Worm (Caenorhabditis elegans) whole organism, L3 larva: ENCODE data around the gene F21H7.5.

Experiments used
- R02D3.7 ChIP-seq: fragments of 150-350 bp; optimal IDR thresholded peaks from 2 replicates; lab custom pipeline; 2014; ENCODE audit warnings: missing biosample characterization, missing genetic modification characterization
- ZK546.5 ChIP-seq: sonication (generic microtip); optimal IDR thresholded peaks from 2 replicates; lab custom pipeline; 2017; ENCODE audit warnings: missing biosample characterization, missing genetic modification characterization
- aly-2 ChIP-seq: fragments of 150-350 bp; optimal IDR thresholded peaks from 2 replicates; lab custom pipeline; 2014; ENCODE audit warnings: missing biosample characterization, missing genetic modification characterization
- ceh-28 ChIP-seq: fragments of 150-350 bp; optimal IDR thresholded peaks from 2 replicates; lab custom pipeline; 2014; ENCODE audit warnings: missing biosample characterization, missing genetic modification reagents, missing genetic modification characterization
- ceh-82 ChIP-seq: fragments of 150-350 bp; optimal IDR thresholded peaks from 2 replicates; lab custom pipeline; 2014; ENCODE audit warnings: missing biosample characterization, missing genetic modification characterization
- daf-12 ChIP-seq: fragments of 150-350 bp; optimal IDR thresholded peaks from 2 replicates; lab custom pipeline; 2014; ENCODE audit warnings: missing biosample characterization, missing genetic modification reagents, missing genetic modification characterization
- egl-5 ChIP-seq: fragments of 150-350 bp; optimal IDR thresholded peaks from 2 replicates; lab custom pipeline; 2017; ENCODE audit warnings: missing biosample characterization, missing genetic modification reagents, missing genetic modification characterization, inconsistent platforms
- elt-1 ChIP-seq: fragments of 150-350 bp; optimal IDR thresholded peaks from 2 replicates; lab custom pipeline; 2014; ENCODE audit warnings: missing biosample characterization, missing genetic modification characterization
- fkh-10 ChIP-seq: sonication (generic microtip); optimal IDR thresholded peaks from 2 replicates; lab custom pipeline; 2017; ENCODE audit warnings: missing biosample characterization, missing genetic modification reagents, missing genetic modification characterization
- fkh-2 ChIP-seq: fragments of 150-350 bp; optimal IDR thresholded peaks from 2 replicates; lab custom pipeline; 2014; ENCODE audit warnings: missing biosample characterization, missing genetic modification reagents, missing genetic modification characterization
- fos-1 ChIP-seq: fragments of 150-350 bp; optimal IDR thresholded peaks from 2 replicates; lab custom pipeline; 2014; ENCODE audit warnings: missing biosample characterization, missing genetic modification characterization
- hmg-11 ChIP-seq: sonication (generic microtip); optimal IDR thresholded peaks from 2 replicates; lab custom pipeline; 2016; ENCODE audit warnings: missing genetic modification characterization, missing compliant biosample characterization
- jun-1 ChIP-seq: fragments of 150-350 bp; optimal IDR thresholded peaks from 2 replicates; lab custom pipeline; 2014; ENCODE audit warnings: missing biosample characterization, missing genetic modification reagents, missing genetic modification characterization
- lin-15B ChIP-seq: fragments of 150-350 bp; optimal IDR thresholded peaks from 2 replicates; lab custom pipeline; 2014; ENCODE audit warnings: missing biosample characterization, missing genetic modification characterization
- lin-39 ChIP-seq: fragments of 150-350 bp; optimal IDR thresholded peaks from 2 replicates; lab custom pipeline; 2018; ENCODE audit warnings: missing biosample characterization, missing genetic modification reagents, missing genetic modification characterization
- lsy-12 ChIP-seq: sonication (generic microtip); optimal IDR thresholded peaks from 2 replicates; lab custom pipeline; 2016; ENCODE audit warnings: mild to moderate bottlenecking, missing genetic modification characterization, missing compliant biosample characterization
- mdl-1 ChIP-seq: fragments of 150-350 bp; optimal IDR thresholded peaks from 2 replicates; lab custom pipeline; 2014; ENCODE audit warnings: missing biosample characterization, missing genetic modification characterization
- mml-1 ChIP-seq: fragments of 150-350 bp; sonication (generic microtip); optimal IDR thresholded peaks from 3 replicates; lab custom pipeline; 2014; ENCODE audit warnings: missing biosample characterization, missing genetic modification characterization
- nfya-1 ChIP-seq: sonication (generic microtip); optimal IDR thresholded peaks from 2 replicates; lab custom pipeline; 2017; ENCODE audit warnings: missing genetic modification characterization, mild to moderate bottlenecking, missing compliant biosample characterization, antibody characterized with exemption, moderate library complexity; ENCODE audit not compliant: insufficient read depth
- nhr-11 ChIP-seq: fragments of 150-350 bp; optimal IDR thresholded peaks from 2 replicates; lab custom pipeline; 2014; ENCODE audit warnings: missing biosample characterization, missing genetic modification characterization
- nhr-12 ChIP-seq: fragments of 150-350 bp; optimal IDR thresholded peaks from 2 replicates; lab custom pipeline; 2014; ENCODE audit warnings: missing biosample characterization, missing genetic modification characterization
- nhr-237 ChIP-seq: fragments of 150-350 bp; optimal IDR thresholded peaks from 2 replicates; lab custom pipeline; 2014; ENCODE audit warnings: missing biosample characterization, missing genetic modification characterization
- nhr-28 ChIP-seq: fragments of 150-350 bp; optimal IDR thresholded peaks from 2 replicates; lab custom pipeline; 2014; ENCODE audit warnings: missing biosample characterization, missing genetic modification characterization
- nhr-43 ChIP-seq: sonication (generic microtip); optimal IDR thresholded peaks from 2 replicates; lab custom pipeline; 2016; ENCODE audit warnings: mild to moderate bottlenecking, missing genetic modification characterization, missing compliant biosample characterization; ENCODE audit not compliant: poor library complexity, severe bottlenecking
- nhr-67 ChIP-seq: fragments of 150-350 bp; optimal IDR thresholded peaks from 2 replicates; lab custom pipeline; 2014; ENCODE audit warnings: missing biosample characterization, missing genetic modification characterization
- nhr-76 ChIP-seq: fragments of 150-350 bp; sonication (generic microtip); optimal IDR thresholded peaks from 5 replicates; lab custom pipeline; 2014; ENCODE audit warnings: missing biosample characterization, missing genetic modification characterization
- nhr-77 ChIP-seq: fragments of 150-350 bp; optimal IDR thresholded peaks from 2 replicates; lab custom pipeline; 2014; ENCODE audit warnings: missing biosample characterization, missing genetic modification characterization
- pqm-1 ChIP-seq: fragments of 150-350 bp; optimal IDR thresholded peaks from 2 replicates; lab custom pipeline; 2017; ENCODE audit warnings: missing biosample characterization, missing genetic modification characterization, inconsistent platforms
- skn-1 ChIP-seq: fragments of 150-350 bp; optimal IDR thresholded peaks from 2 replicates; lab custom pipeline; 2014; ENCODE audit warnings: missing biosample characterization, missing genetic modification characterization
- snpc-4 ChIP-seq: fragments of 150-350 bp; optimal IDR thresholded peaks from 2 replicates; lab custom pipeline; 2014; ENCODE audit warnings: missing biosample characterization, missing genetic modification characterization
- tbx-2 ChIP-seq: sonication (generic microtip); optimal IDR thresholded peaks from 2 replicates; lab custom pipeline; 2016; ENCODE audit warnings: mild to moderate bottlenecking, missing genetic modification characterization, missing compliant biosample characterization
- unc-39 ChIP-seq: sonication (generic microtip); optimal IDR thresholded peaks from 4 replicates; lab custom pipeline; 2017; ENCODE audit warnings: missing biosample characterization, missing genetic modification characterization
- unc-62 ChIP-seq: fragments of 150-350 bp; sonication (generic microtip); optimal IDR thresholded peaks from 4 replicates; lab custom pipeline; 2014; ENCODE audit warnings: missing biosample characterization, missing genetic modification reagents, missing genetic modification characterization
- zag-1 ChIP-seq: fragments of 150-350 bp; optimal IDR thresholded peaks from 2 replicates; lab custom pipeline; 2014; ENCODE audit warnings: missing biosample characterization, missing genetic modification characterization

F21H7.5 gene

DNA sequence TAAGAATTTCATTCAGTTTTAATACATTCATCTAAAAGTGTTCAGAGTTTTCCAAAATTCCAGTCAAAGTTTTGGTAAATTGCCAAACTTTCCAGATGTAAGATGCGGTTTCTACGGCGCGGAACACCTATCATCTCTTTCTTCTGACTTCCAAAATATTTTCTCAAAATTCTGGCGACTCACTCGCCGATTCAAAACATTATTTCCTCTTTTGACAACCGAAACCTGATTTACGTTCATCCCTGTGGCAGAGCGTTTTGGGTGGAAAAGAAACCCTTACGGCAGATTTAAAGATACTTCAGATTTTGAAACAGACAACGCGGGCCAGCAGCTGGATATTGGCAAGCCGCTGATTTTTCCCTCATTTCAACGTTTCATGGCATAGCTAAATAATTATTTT lies 39.3 kb upstream of the F21H7.5 start, which contains the start of gene F11A5.5:
Gene F11A5.5, plus strand, starts transcription at position 301 of the 400 bp plus-strand sequence.
- TF ChIP-seq ZK546.5 (tag; lab: Kevin White, UChicago) (no peak), fos-1 (tag; lab: Kevin White, UChicago) (no peak), snpc-4 (tag; lab: Kevin White, UChicago) (no peak), nhr-76 (tag; lab: Kevin White, UChicago) (no peak), ceh-28 (no peak), nhr-77 (tag; lab: Kevin White, UChicago) (no peak), nhr-67 (tag; lab: Kevin White, UChicago) (no peak), skn-1 (tag; lab: Kevin White, UChicago) (no peak), lin-15B (tag; lab: Kevin White, UChicago) (no peak), unc-39 (tag; lab: Kevin White, UChicago) (no peak), nhr-12 (tag; lab: Kevin White, UChicago) (no peak), nhr-11 (tag; lab: Kevin White, UChicago) (no peak), fkh-2 (tag; lab: Kevin White, UChicago) (no peak)

DNA sequence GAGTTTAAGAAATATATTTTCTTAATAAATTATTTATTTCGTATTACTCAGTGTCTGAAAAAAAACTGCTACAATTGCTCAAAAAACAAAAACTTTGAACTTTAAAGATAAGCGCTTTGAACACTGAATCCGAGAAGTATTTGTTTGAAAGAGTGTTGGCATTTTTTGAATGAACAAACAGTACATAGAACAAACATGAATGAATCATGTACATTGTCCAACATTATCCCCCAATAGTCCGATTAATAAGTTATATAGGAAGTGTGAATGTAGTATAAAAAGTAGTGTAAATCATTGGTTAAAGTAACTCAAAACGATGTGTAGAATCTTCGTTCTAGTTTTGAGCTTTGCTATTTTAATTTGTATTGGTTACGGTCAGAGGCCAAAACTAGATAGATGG lies 35.6 kb upstream of the F21H7.5 start, which contains the start of gene F11A5.17:
Gene F11A5.17, plus strand, starts transcription at position 301 of the 400 bp plus-strand sequence.
- TF ChIP-seq nhr-28 (tag; lab: Kevin White, UChicago) (no peak), nhr-77 (tag; lab: Kevin White, UChicago) (no peak), aly-2 (tag; lab: Kevin White, UChicago) (no peak), nhr-43 (no peak), daf-12 (no peak)

DNA sequence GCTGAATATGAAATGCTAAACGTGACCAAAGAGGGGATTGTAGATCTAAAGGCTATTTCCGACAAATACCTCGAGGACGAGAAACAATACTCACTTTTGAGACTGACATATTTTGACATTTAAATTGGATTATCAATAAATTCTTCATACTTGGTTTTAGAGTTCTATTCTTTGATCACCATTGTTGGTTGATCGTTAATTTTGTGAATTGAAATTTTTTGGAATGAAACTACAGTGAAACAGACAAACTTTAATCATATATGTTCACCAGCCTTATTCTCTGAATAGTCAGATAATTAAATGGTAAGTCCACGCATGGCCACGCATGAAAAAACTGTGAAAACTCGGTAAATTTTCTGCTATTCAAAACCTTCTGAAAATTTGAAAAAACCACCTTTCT lies 34.7 kb upstream of the F21H7.5 start, which contains the start of gene F11A5.18:
Gene F11A5.18, plus strand, starts transcription at position 301 of the 400 bp plus-strand sequence.
- TF ChIP-seq tbx-2 (tag; lab: Kevin White, UChicago) (no peak), zag-1 (tag; lab: Kevin White, UChicago) (no peak), pqm-1 (no peak), unc-62 (GFP tag; lab: Kevin White, UChicago) (no peak), ceh-82 (no peak), fos-1 (tag; lab: Kevin White, UChicago) (no peak), elt-1 (no peak), fkh-10 (GFP tag; lab: Kevin White, UChicago) (no peak), unc-39 (tag; lab: Kevin White, UChicago) (no peak), ZK546.5 (tag; lab: Kevin White, UChicago) (no peak), mml-1 (no peak)

DNA sequence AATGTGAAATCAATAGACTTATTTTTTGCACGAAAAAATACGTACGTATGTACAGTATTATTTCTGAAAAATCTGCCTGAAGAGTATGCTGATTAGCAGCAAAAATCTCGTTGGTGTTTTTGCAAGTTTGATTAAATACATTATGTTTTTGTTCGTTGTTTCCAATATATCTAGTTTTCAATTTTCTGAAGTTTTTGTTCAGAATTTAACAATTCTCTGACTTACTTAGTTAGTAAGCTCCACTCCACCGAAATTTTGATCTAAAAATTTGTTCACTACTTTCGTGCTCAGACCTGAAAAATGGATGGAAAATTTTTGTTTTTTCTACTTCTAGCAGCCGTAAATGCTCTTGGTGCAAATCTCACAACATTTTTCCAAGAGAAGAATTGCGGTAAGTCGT lies 32.4 kb upstream of the F21H7.5 start, which contains the start of gene irld-26:
Gene irld-26, plus strand, starts transcription at position 301 of the 400 bp plus-strand sequence.
- no peak for TF ChIP-seq daf-12

DNA sequence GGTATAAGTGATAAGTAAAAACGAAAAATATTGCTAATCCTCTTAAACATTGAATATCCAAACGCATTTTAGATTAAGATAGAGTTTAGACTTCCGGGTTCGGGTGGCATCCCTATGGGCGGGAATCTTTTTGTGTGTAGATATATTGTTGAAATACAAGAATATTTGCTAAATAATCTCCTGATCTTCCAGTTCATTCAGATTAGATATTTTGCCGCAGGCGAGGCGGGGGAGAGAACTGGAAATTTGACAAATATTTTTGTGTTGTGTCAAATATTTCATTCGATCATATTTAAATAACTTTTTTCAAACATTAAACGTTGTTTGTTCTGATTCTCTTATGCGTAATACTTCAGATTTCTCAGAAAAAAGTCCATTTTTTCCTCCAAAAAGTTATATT lies 27.5 kb upstream of the F21H7.5 start, which contains the start of gene oac-15:
Gene oac-15, minus strand, starts transcription at position 101 of the 400 bp plus-strand sequence.
- TF ChIP-seq lin-39 (tag; lab: Kevin White, UChicago) (no peak), egl-5 (tag; lab: Kevin White, UChicago) (no peak), R02D3.7 (no peak), ceh-28 (no peak), ZK546.5 (tag; lab: Kevin White, UChicago) (no peak), nhr-43 (no peak), unc-39 (tag; lab: Kevin White, UChicago) (no peak), hmg-11 (no peak), jun-1 (tag; lab: Kevin White, UChicago) (no peak), nhr-237 (tag; lab: Kevin White, UChicago) (no peak), nhr-28 (tag; lab: Kevin White, UChicago) (no peak), unc-62 (GFP tag; lab: Kevin White, UChicago) (no peak), elt-1 (no peak), mdl-1 (tag; lab: Kevin White, UChicago) (no peak), lsy-12 (tag; lab: Kevin White, UChicago) (no peak), fkh-2 (tag; lab: Kevin White, UChicago) (no peak), zag-1 (tag; lab: Kevin White, UChicago) (no peak), snpc-4 (tag; lab: Kevin White, UChicago) (no peak), fos-1 (tag; lab: Kevin White, UChicago) (no peak), nfya-1 (no peak)
